Fruit fly (Drosophila melanogaster) whole organism, embryonic: ENCODE measurements around the gene Tnpo-SR.
A peak's percentile ranks its signal among the peaks of the same experiment; 100 is the strongest.

Source experiments
- Aef1 ChIP-seq: fragments of 200-800 bp; sonication (Bioruptor generic); IDR thresholded peaks from 3 replicates; pipeline ENCODE4 v1.3.6; 2022; ENCODE audit warnings: missing biosample characterization, missing genetic modification characterization
- BtbVII ChIP-seq: fragments of 200-800 bp; sonication (Bioruptor generic); optimal IDR thresholded peaks from 3 replicates; lab custom pipeline; 2017; ENCODE audit warnings: missing biosample characterization, mild to moderate bottlenecking, missing genetic modification characterization
- CG10321 ChIP-seq: fragments of 200-800 bp; sonication (Bioruptor generic); IDR thresholded peaks from 2 replicates; pipeline ENCODE4 v1.3.6; 2022; ENCODE audit warnings: missing biosample characterization, missing genetic modification characterization
- CG13296 ChIP-seq: fragments of 200-800 bp; sonication (Bioruptor generic); optimal IDR thresholded peaks from 3 replicates; lab custom pipeline; 2018; ENCODE audit warnings: missing biosample characterization, mild to moderate bottlenecking, missing genetic modification characterization
- CG14710 ChIP-seq: fragments of 200-800 bp; sonication (Bioruptor generic); optimal IDR thresholded peaks from 3 replicates; lab custom pipeline; 2019; ENCODE audit warnings: missing biosample characterization, mild to moderate bottlenecking, missing genetic modification characterization, moderate library complexity
- CG15514 ChIP-seq: fragments of 200-800 bp; sonication (Bioruptor generic); optimal IDR thresholded peaks from 3 replicates; lab custom pipeline; 2017; ENCODE audit warnings: missing biosample characterization, missing genetic modification characterization, mild to moderate bottlenecking, moderate library complexity, missing genetic modification reagents
- CG1647 ChIP-seq: fragments of 200-800 bp; sonication (Bioruptor generic); optimal IDR thresholded peaks from 3 replicates; lab custom pipeline; 2016; ENCODE audit warnings: missing biosample characterization, missing genetic modification characterization
- CG16779 ChIP-seq: fragments of 200-800 bp; sonication (Bioruptor generic); IDR thresholded peaks from 2 replicates; pipeline ENCODE4 v1.3.6; 2022; ENCODE audit warnings: missing biosample characterization, missing genetic modification characterization
- CG17829 ChIP-seq: fragments of 200-800 bp; optimal IDR thresholded peaks from 2 replicates; lab custom pipeline; 2019; ENCODE audit warnings: missing biosample characterization, mild to moderate bottlenecking, missing genetic modification characterization, moderate library complexity
- CG1832 ChIP-seq: fragments of 200-800 bp; sonication (Bioruptor generic); optimal IDR thresholded peaks from 2 replicates; lab custom pipeline; 2017; ENCODE audit warnings: missing biosample characterization, mild to moderate bottlenecking, missing genetic modification characterization, inconsistent platforms
- CG18599 ChIP-seq: fragments of 200-800 bp; sonication (Bioruptor generic); optimal IDR thresholded peaks from 3 replicates; lab custom pipeline; 2017; ENCODE audit warnings: missing biosample characterization, missing genetic modification characterization, mild to moderate bottlenecking, moderate library complexity, missing genetic modification reagents
- CG18619 ChIP-seq: fragments of 200-800 bp; sonication (Bioruptor generic); optimal IDR thresholded peaks from 3 replicates; lab custom pipeline; 2017; ENCODE audit warnings: missing biosample characterization, mild to moderate bottlenecking, missing genetic modification characterization
- CG2199 ChIP-seq: fragments of 200-800 bp; sonication (Bioruptor generic); IDR thresholded peaks from 3 replicates; pipeline ENCODE4 v1.3.6; 2022; ENCODE audit warnings: missing biosample characterization, missing genetic modification characterization
- CG31224 ChIP-seq: fragments of 200-800 bp; sonication (Bioruptor generic); IDR thresholded peaks from 2 replicates; pipeline ENCODE4 v1.3.6; 2022; ENCODE audit warnings: missing biosample characterization, missing genetic modification characterization
- CG33557 ChIP-seq: fragments of 200-800 bp; sonication (Bioruptor generic); optimal IDR thresholded peaks from 2 replicates; lab custom pipeline; 2019; ENCODE audit warnings: missing biosample characterization, mild to moderate bottlenecking, missing genetic modification characterization, moderate library complexity
- CG4854 ChIP-seq: fragments of 200-800 bp; sonication (Bioruptor generic); optimal IDR thresholded peaks from 2 replicates; lab custom pipeline; 2016; ENCODE audit warnings: missing biosample characterization, missing genetic modification characterization, inconsistent platforms
- CG6765 ChIP-seq: fragments of 200-800 bp; sonication (Bioruptor generic); optimal IDR thresholded peaks from 3 replicates; lab custom pipeline; 2017; ENCODE audit warnings: missing biosample characterization, mild to moderate bottlenecking, missing genetic modification characterization
- CG8359 ChIP-seq: fragments of 200-800 bp; sonication (Bioruptor generic); optimal IDR thresholded peaks from 2 replicates; lab custom pipeline; 2017; ENCODE audit warnings: missing biosample characterization, mild to moderate bottlenecking, missing genetic modification characterization, borderline replicate concordance
- CG8765 ChIP-seq: fragments of 200-800 bp; sonication (Bioruptor generic); IDR thresholded peaks from 2 replicates; pipeline ENCODE4 v1.3.6; 2022; ENCODE audit warnings: missing biosample characterization, missing genetic modification characterization
- CG8924 ChIP-seq: fragments of 200-800 bp; optimal IDR thresholded peaks from 3 replicates; lab custom pipeline; 2019; ENCODE audit warnings: missing biosample characterization, mild to moderate bottlenecking, missing genetic modification characterization, moderate library complexity
- E2f1 ChIP-seq: fragments of 200-800 bp; sonication (Bioruptor generic); IDR thresholded peaks from 2 replicates; pipeline ENCODE4 v1.3.6; 2022; ENCODE audit warnings: missing biosample characterization, missing genetic modification characterization
- ERR ChIP-seq: fragments of 200-800 bp; sonication (Bioruptor generic); optimal IDR thresholded peaks from 2 replicates; lab custom pipeline; 2016; ENCODE audit warnings: missing biosample characterization, missing genetic modification characterization
- Fer3 ChIP-seq: fragments of 200-800 bp; sonication (Bioruptor generic); optimal IDR thresholded peaks from 2 replicates; lab custom pipeline; 2018; ENCODE audit warnings: missing biosample characterization, mild to moderate bottlenecking, missing genetic modification characterization, moderate library complexity
- Hmr ChIP-seq: fragments of 200-800 bp; sonication (Bioruptor generic); optimal IDR thresholded peaks from 3 replicates; lab custom pipeline; 2017; ENCODE audit warnings: mild to moderate bottlenecking, missing biosample characterization, missing genetic modification reagents, missing genetic modification characterization
- Jarid2 ChIP-seq: fragments of 200-800 bp; sonication (Bioruptor generic); optimal IDR thresholded peaks from 3 replicates; lab custom pipeline; 2017; ENCODE audit warnings: mild to moderate bottlenecking, missing biosample characterization, missing genetic modification reagents, missing genetic modification characterization
- MBD-R2 ChIP-seq: fragments of 200-800 bp; sonication (Bioruptor generic); IDR thresholded peaks from 2 replicates; pipeline ENCODE4 v1.3.6; 2022; ENCODE audit warnings: missing biosample characterization, missing genetic modification characterization
- Max ChIP-seq: fragments of 200-800 bp; sonication (Bioruptor generic); optimal IDR thresholded peaks from 2 replicates; lab custom pipeline; 2016; ENCODE audit warnings: missing biosample characterization, mild to moderate bottlenecking, missing genetic modification characterization
- Opbp ChIP-seq: fragments of 200-800 bp; sonication (Bioruptor generic); IDR thresholded peaks from 3 replicates; pipeline ENCODE4 v1.3.6; 2022; ENCODE audit warnings: missing biosample characterization, missing genetic modification characterization; ENCODE audit not compliant: partially characterized antibody
- Sox100B ChIP-seq: fragments of 200-800 bp; sonication (Bioruptor generic); optimal IDR thresholded peaks from 3 replicates; lab custom pipeline; 2018; ENCODE audit warnings: missing biosample characterization, mild to moderate bottlenecking, missing genetic modification characterization
- abd-A ChIP-seq: fragments of 200-800 bp; sonication (Bioruptor generic); optimal IDR thresholded peaks from 3 replicates; lab custom pipeline; 2019; ENCODE audit warnings: missing biosample characterization, mild to moderate bottlenecking, missing genetic modification characterization, moderate library complexity
- ash1 ChIP-seq: fragments of 200-800 bp; sonication (Bioruptor generic); optimal IDR thresholded peaks from 2 replicates; lab custom pipeline; 2018; ENCODE audit warnings: missing biosample characterization, mild to moderate bottlenecking, missing genetic modification characterization
- az2 ChIP-seq: fragments of 200-800 bp; sonication (Bioruptor generic); optimal IDR thresholded peaks from 3 replicates; lab custom pipeline; 2016; ENCODE audit warnings: missing biosample characterization, missing genetic modification characterization
- bowl ChIP-seq: fragments of 200-800 bp; sonication (Bioruptor generic); IDR thresholded peaks from 2 replicates; pipeline ENCODE4 v1.3.6; 2022; ENCODE audit warnings: missing biosample characterization, missing genetic modification characterization
- cas ChIP-seq: fragments of 200-800 bp; sonication (Bioruptor generic); IDR thresholded peaks from 2 replicates; pipeline ENCODE4 v1.3.6; 2022; ENCODE audit warnings: missing biosample characterization, missing genetic modification characterization
- dysf ChIP-seq: fragments of 200-800 bp; sonication (Bioruptor generic); IDR thresholded peaks from 3 replicates; pipeline ENCODE4 v1.3.6; 2022; ENCODE audit warnings: missing biosample characterization, missing genetic modification characterization
- esg ChIP-seq: fragments of 200-800 bp; sonication (Bioruptor generic); conservative IDR thresholded peaks from 2 replicates; pipeline ENCODE4 v1.3.6; 2022; ENCODE audit warnings: missing biosample characterization, missing genetic modification characterization
- fd96Cb ChIP-seq: fragments of 200-800 bp; sonication (Bioruptor generic); optimal IDR thresholded peaks from 2 replicates; lab custom pipeline; 2018; ENCODE audit warnings: missing biosample characterization, mild to moderate bottlenecking, missing genetic modification characterization, moderate library complexity
- gsb ChIP-seq: fragments of 200-800 bp; sonication (Bioruptor generic); IDR thresholded peaks from 2 replicates; pipeline ENCODE4 v1.3.6; 2022; ENCODE audit warnings: missing biosample characterization, missing genetic modification characterization
- h ChIP-seq: fragments of >200 bp; optimal IDR thresholded peaks from 2 replicates; lab custom pipeline; 2017
- jigr1 ChIP-seq: fragments of 200-800 bp; sonication (Bioruptor generic); IDR thresholded peaks from 3 replicates; pipeline ENCODE4 v1.3.6; 2022; ENCODE audit warnings: missing biosample characterization, missing genetic modification characterization
- luna ChIP-seq: fragments of 200-800 bp; sonication (Bioruptor generic); optimal IDR thresholded peaks from 2 replicates; lab custom pipeline; 2016; ENCODE audit warnings: missing biosample characterization, missing genetic modification characterization
- nerfin-1 ChIP-seq: fragments of 200-800 bp; sonication (Bioruptor generic); optimal IDR thresholded peaks from 3 replicates; lab custom pipeline; 2019; ENCODE audit warnings: missing biosample characterization, mild to moderate bottlenecking, missing genetic modification characterization, moderate library complexity
- pfk ChIP-seq: fragments of 200-800 bp; sonication (Bioruptor generic); optimal IDR thresholded peaks from 2 replicates; lab custom pipeline; 2018; ENCODE audit warnings: missing biosample characterization, mild to moderate bottlenecking, missing genetic modification characterization, moderate library complexity
- ro ChIP-seq: fragments of 200-800 bp; sonication (Bioruptor generic); IDR thresholded peaks from 2 replicates; pipeline ENCODE4 v1.3.6; 2022; ENCODE audit warnings: missing biosample characterization, missing genetic modification characterization
- row ChIP-seq: fragments of 200-800 bp; sonication (Bioruptor generic); IDR thresholded peaks from 3 replicates; pipeline ENCODE4 v1.3.6; 2022; ENCODE audit warnings: missing biosample characterization, missing genetic modification characterization
- schlank ChIP-seq: fragments of 200-800 bp; sonication (Bioruptor generic); optimal IDR thresholded peaks from 2 replicates; lab custom pipeline; 2018; ENCODE audit warnings: missing biosample characterization, mild to moderate bottlenecking, missing genetic modification characterization
- sug ChIP-seq: fragments of 200-800 bp; optimal IDR thresholded peaks from 2 replicates; lab custom pipeline; 2019; ENCODE audit warnings: missing biosample characterization, mild to moderate bottlenecking, missing genetic modification characterization, moderate library complexity
- tup ChIP-seq: fragments of 200-800 bp; sonication (Bioruptor generic); optimal IDR thresholded peaks from 2 replicates; lab custom pipeline; 2016; ENCODE audit warnings: missing biosample characterization, mild to moderate bottlenecking, missing genetic modification characterization, moderate library complexity
- tx ChIP-seq: fragments of 200-800 bp; sonication (Bioruptor generic); optimal IDR thresholded peaks from 2 replicates; lab custom pipeline; 2016; ENCODE audit warnings: missing biosample characterization, missing genetic modification characterization

The Tnpo-SR gene

DNA sequence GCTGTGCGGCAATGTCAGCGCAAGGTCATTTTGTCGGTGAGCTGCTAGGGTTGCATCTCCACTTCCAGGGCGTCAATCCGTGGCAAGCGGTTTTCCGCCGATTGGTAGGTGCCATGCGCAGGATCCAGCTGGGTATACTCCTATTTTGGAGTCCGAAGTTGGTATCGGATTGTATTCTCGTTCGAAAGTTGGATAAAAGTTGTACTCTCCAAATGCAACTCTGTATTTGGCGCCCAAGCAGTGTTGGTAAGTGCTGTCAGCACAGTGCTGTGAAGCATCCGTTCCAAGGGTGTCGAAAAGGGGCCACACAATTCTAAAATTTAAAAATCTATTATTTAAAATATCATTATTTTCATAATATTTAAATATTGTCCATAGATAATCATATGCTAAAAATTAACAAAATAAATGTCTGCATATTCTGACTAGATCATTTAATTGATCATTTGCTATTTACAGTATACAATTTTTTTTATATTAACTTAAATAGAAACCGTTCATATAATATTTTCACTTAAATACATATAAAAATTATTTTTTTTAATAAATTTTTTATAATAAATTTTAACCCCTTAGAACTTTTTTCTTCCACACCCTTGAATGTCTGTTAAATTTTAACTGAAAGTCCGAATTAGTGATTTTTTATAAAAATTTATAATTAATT lies 11.1 kb upstream of the Tnpo-SR start (continued):
- TF ChIP-seq CG33557, result peak; percentile 67
- no peak for TF ChIP-seq CG1832
- TF ChIP-seq ro (GFP tag; lab: Robert Waterston, UW), result peak; percentile 49; the same call in 1 of the 2 replicates
- peak; percentile 95 for TF ChIP-seq MBD-R2
- peak; percentile 85 for TF ChIP-seq CG6765
- peak; percentile 93 for TF ChIP-seq CG8924 (tag; lab: Kevin White, UChicago)
- TF ChIP-seq az2 (GFP tag; lab: Kevin White, UChicago), result peak; percentile 86
- peak; percentile 39 for TF ChIP-seq luna (GFP tag; lab: Kevin White, UChicago)
- TF ChIP-seq bowl (GFP tag; lab: Robert Waterston, UW), result peak; percentile 52; the same call in 1 of the 2 replicates
- TF ChIP-seq CG18619 (GFP tag; lab: Kevin White, UChicago), result peak; percentile 87
- peak; percentile 93 for TF ChIP-seq CG15514 (GFP tag; lab: Kevin White, UChicago)
- TF ChIP-seq BtbVII, result peak; percentile 81
- peak; percentile 80 for TF ChIP-seq CG14710
- peak; percentile 89 for TF ChIP-seq sug (tag; lab: Kevin White, UChicago)
- TF ChIP-seq Opbp (GFP tag; lab: Robert Waterston, UW), result peak; percentile 63
- peak; percentile 72 for TF ChIP-seq fd96Cb
- TF ChIP-seq CG17829, result peak; percentile 93
- TF ChIP-seq esg, result peak; percentile 80
- TF ChIP-seq ERR (GFP tag; lab: Kevin White, UChicago), result peak; percentile 100
- peak; percentile 80 for TF ChIP-seq CG31224 (GFP tag; lab: Robert Waterston, UW)
- peak; percentile 76 for TF ChIP-seq CG8765
- no peak; the same call in 2 of the 3 replicates for TF ChIP-seq CG2199
- peak; percentile 94 for TF ChIP-seq row
- TF ChIP-seq pfk (GFP tag; lab: Kevin White, UChicago), result peak; percentile 60
- peak; percentile 84 for TF ChIP-seq Sox100B (GFP tag; lab: Kevin White, UChicago)
- peak; percentile 81 for TF ChIP-seq Max (GFP tag; lab: Kevin White, UChicago)
- TF ChIP-seq Fer3 (tag; lab: Kevin White, UChicago), result peak; percentile 85
- TF ChIP-seq Hmr (GFP tag; lab: Kevin White, UChicago), result peak; percentile 94
- TF ChIP-seq tx, result peak; percentile 70
- no peak for TF ChIP-seq abd-A (tag; lab: Kevin White, UChicago)
- peak; percentile 79 for TF ChIP-seq Aef1
- TF ChIP-seq CG10321 (GFP tag; lab: Robert Waterston, UW), result peak; percentile 42
- TF ChIP-seq jigr1 (GFP tag; lab: Robert Waterston, UW), result peak; percentile 35; the same call in 1 of the 3 replicates
- peak; percentile 61 for TF ChIP-seq schlank
- TF ChIP-seq Jarid2, result peak; percentile 45
- peak; percentile 82 for TF ChIP-seq ash1
- TF ChIP-seq CG4854 (GFP tag; lab: Kevin White, UChicago), result peak; percentile 78
- peak; percentile 60 for TF ChIP-seq nerfin-1 (tag; lab: Kevin White, UChicago)
- TF ChIP-seq gsb (GFP tag; lab: Robert Waterston, UW), result peak; percentile 73
- peak; percentile 74 for TF ChIP-seq CG1647 (GFP tag; lab: Kevin White, UChicago)
- TF ChIP-seq cas (GFP tag; lab: Robert Waterston, UW), result peak; percentile 88
- peak; percentile 81 for TF ChIP-seq CG16779 (GFP tag; lab: Robert Waterston, UW)
- peak; percentile 81 for TF ChIP-seq E2f1 (GFP tag; lab: Robert Waterston, UW)
- TF ChIP-seq CG18599 (GFP tag; lab: Kevin White, UChicago), result peak; percentile 92
- peak; percentile 89 for TF ChIP-seq CG13296
- TF ChIP-seq CG8359 (GFP tag; lab: Kevin White, UChicago), result no peak
- peak; percentile 90 for TF ChIP-seq dysf (GFP tag; lab: Robert Waterston, UW)
- TF ChIP-seq h (lab: Kevin White, UChicago), result no peak
- peak; percentile 80 for TF ChIP-seq tup
